Fruit fly (Drosophila melanogaster) whole organism: ENCODE data around the gene CG14572.

ENCODE experiments used
- pan ChIP-seq: fragments of >200 bp; optimal IDR thresholded peaks from 2 replicates; lab custom pipeline; 2017
- usp ChIP-seq: fragments of >200 bp; optimal IDR thresholded peaks from 2 replicates; lab custom pipeline; 2017; ENCODE audit warnings: missing biosample characterization, missing genetic modification characterization, mixed read lengths

- TF ChIP-seq pan (lab: Kevin White, UChicago) (no peak), usp (GFP tag; lab: Kevin White, UChicago) (no peak)
These were observed 46.5 kb downstream of the CG14572 start for dm6 chr3L:21787883-21788282.
